Fruit fly (Drosophila melanogaster) whole organism, embryonic: ENCODE measurements around the gene fit.

Experiments
- Aef1 ChIP-seq: fragments of 200-800 bp; sonication (Bioruptor generic); IDR thresholded peaks from 3 replicates; pipeline ENCODE4 v1.3.6; 2022; ENCODE audit warnings: missing biosample characterization, missing genetic modification characterization
- Antp ChIP-seq: fragments of 200-800 bp; sonication (Bioruptor generic); optimal IDR thresholded peaks from 3 replicates; lab custom pipeline; 2016; ENCODE audit warnings: missing biosample characterization, missing genetic modification characterization
- Atf6 ChIP-seq: fragments of 200-800 bp; sonication (Bioruptor generic); IDR thresholded peaks from 2 replicates; pipeline ENCODE4 v1.3.6; 2022; ENCODE audit warnings: missing biosample characterization, missing genetic modification characterization
- Bgb ChIP-seq: fragments of 200-800 bp; sonication (Bioruptor generic); IDR thresholded peaks from 2 replicates; pipeline ENCODE4 v1.3.6; 2022; ENCODE audit warnings: missing biosample characterization, missing genetic modification characterization; ENCODE audit not compliant: partially characterized antibody
- CG10147 ChIP-seq: fragments of 200-800 bp; sonication (Bioruptor generic); optimal IDR thresholded peaks from 2 replicates; lab custom pipeline; 2019; ENCODE audit warnings: missing biosample characterization, mild to moderate bottlenecking, missing genetic modification characterization, moderate library complexity
- CG10209 ChIP-seq: fragments of 200-800 bp; sonication (Bioruptor generic); optimal IDR thresholded peaks from 3 replicates; lab custom pipeline; 2017; ENCODE audit warnings: missing biosample characterization, mild to moderate bottlenecking, missing genetic modification characterization, missing genetic modification reagents
- CG10654 ChIP-seq: fragments of 200-800 bp; sonication (Bioruptor generic); optimal IDR thresholded peaks from 2 replicates; lab custom pipeline; 2016; ENCODE audit warnings: missing biosample characterization, missing genetic modification characterization
- CG11247 ChIP-seq: fragments of 200-800 bp; sonication (Bioruptor generic); IDR thresholded peaks from 2 replicates; pipeline ENCODE4 v1.3.6; 2022; ENCODE audit warnings: missing biosample characterization, missing genetic modification characterization
- CG12942 ChIP-seq: fragments of 200-800 bp; sonication (Bioruptor generic); optimal IDR thresholded peaks from 3 replicates; lab custom pipeline; 2016; ENCODE audit warnings: missing biosample characterization, missing genetic modification characterization
- CG13775 ChIP-seq: fragments of 200-800 bp; sonication (Bioruptor generic); optimal IDR thresholded peaks from 3 replicates; lab custom pipeline; 2017; ENCODE audit warnings: missing biosample characterization, mild to moderate bottlenecking, missing genetic modification characterization
- CG14667 ChIP-seq: fragments of 200-800 bp; sonication (Bioruptor generic); IDR thresholded peaks from 2 replicates; pipeline ENCODE4 v1.3.6; 2022; ENCODE audit warnings: missing biosample characterization, missing genetic modification characterization
- CG1602 ChIP-seq: fragments of 200-800 bp; sonication (Bioruptor generic); optimal IDR thresholded peaks from 3 replicates; lab custom pipeline; 2016; ENCODE audit warnings: missing biosample characterization, missing genetic modification characterization
- CG16813 ChIP-seq: fragments of 200-800 bp; sonication (Bioruptor generic); IDR thresholded peaks from 3 replicates; pipeline ENCODE4 v1.3.6; 2022; ENCODE audit warnings: missing biosample characterization, missing genetic modification characterization; ENCODE audit not compliant: partially characterized antibody
- CG17568 ChIP-seq: fragments of 200-800 bp; sonication (Bioruptor generic); optimal IDR thresholded peaks from 2 replicates; lab custom pipeline; 2018; ENCODE audit warnings: missing biosample characterization, mild to moderate bottlenecking, missing genetic modification characterization, moderate library complexity
- CG18476 ChIP-seq: fragments of 200-800 bp; sonication (Bioruptor generic); optimal IDR thresholded peaks from 2 replicates; lab custom pipeline; 2016; ENCODE audit warnings: missing biosample characterization, mild to moderate bottlenecking, missing genetic modification characterization
- CG4282 ChIP-seq: fragments of 200-800 bp; sonication (Bioruptor generic); optimal IDR thresholded peaks from 2 replicates; lab custom pipeline; 2016; ENCODE audit warnings: missing biosample characterization, missing genetic modification characterization
- CG5953 ChIP-seq: fragments of 200-800 bp; sonication (Bioruptor generic); IDR thresholded peaks from 2 replicates; pipeline ENCODE4 v1.3.6; 2022; ENCODE audit warnings: missing biosample characterization, missing genetic modification characterization
- CG7556 ChIP-seq: fragments of 200-800 bp; sonication (Bioruptor generic); optimal IDR thresholded peaks from 2 replicates; lab custom pipeline; 2017; ENCODE audit warnings: missing biosample characterization, mild to moderate bottlenecking, missing genetic modification characterization
- CG7928 ChIP-seq: fragments of 200-800 bp; sonication (Bioruptor generic); optimal IDR thresholded peaks from 2 replicates; lab custom pipeline; 2017; ENCODE audit warnings: missing biosample characterization, mild to moderate bottlenecking, missing genetic modification characterization
- CG7987 ChIP-seq: fragments of 200-800 bp; sonication (Bioruptor generic); optimal IDR thresholded peaks from 2 replicates; lab custom pipeline; 2018; ENCODE audit warnings: missing biosample characterization, mild to moderate bottlenecking, missing genetic modification characterization, moderate library complexity
- Eip74EF ChIP-seq, 2 experiments: fragments of 200-800 bp in 1 of 2; fragments of >200 bp in 1 of 2; sonication (Bioruptor generic) in 1 of 2; optimal IDR thresholded peaks; 2 replicates each; lab custom pipeline; 2017 to 2019; ENCODE audit warnings: missing biosample characterization in 2 of 2, missing genetic modification characterization in 2 of 2, mild to moderate bottlenecking in 1 of 2, moderate library complexity in 1 of 2
- Ets65A ChIP-seq: fragments of 200-800 bp; sonication (Bioruptor generic); peaks from one replicate; lab custom pipeline; 2016; ENCODE audit warnings: missing biosample characterization, missing genetic modification characterization
- Gug ChIP-seq: fragments of 200-800 bp; sonication (Bioruptor generic); IDR thresholded peaks from 4 replicates; pipeline ENCODE4 v1.3.6; 2022; ENCODE audit warnings: missing biosample characterization, missing genetic modification characterization
- H2.0 ChIP-seq: fragments of 200-800 bp; sonication (Bioruptor generic); IDR thresholded peaks from 2 replicates; pipeline ENCODE4 v1.3.6; 2022; ENCODE audit warnings: missing biosample characterization, missing genetic modification characterization
- HLH54F ChIP-seq: fragments of 200-800 bp; sonication (Bioruptor generic); optimal IDR thresholded peaks from 3 replicates; lab custom pipeline; 2016; ENCODE audit warnings: missing biosample characterization, missing genetic modification characterization
- Hr39 ChIP-seq: fragments of >200 bp; optimal IDR thresholded peaks from 2 replicates; lab custom pipeline; 2017
- Hr78 ChIP-seq, 2 experiments: fragments of 200-800 bp in 1 of 2; fragments of >200 bp in 1 of 2; sonication (Bioruptor generic) in 1 of 2; optimal IDR thresholded peaks; 2 replicates each; lab custom pipeline; 2017 to 2019; ENCODE audit warnings: missing biosample characterization in 2 of 2, missing genetic modification characterization in 2 of 2, mild to moderate bottlenecking in 1 of 2, moderate library complexity in 1 of 2
- Hsf ChIP-seq: fragments of 200-800 bp; sonication (Bioruptor generic); optimal IDR thresholded peaks from 3 replicates; lab custom pipeline; 2016; ENCODE audit warnings: missing biosample characterization, missing genetic modification characterization
- Myb ChIP-seq: fragments of 200-800 bp; sonication (Bioruptor generic); optimal IDR thresholded peaks from 2 replicates; lab custom pipeline; 2016; ENCODE audit warnings: missing biosample characterization, missing genetic modification characterization
- Nf-YC ChIP-seq: fragments of 200-800 bp; optimal IDR thresholded peaks from 3 replicates; lab custom pipeline; 2019; ENCODE audit warnings: missing biosample characterization, mild to moderate bottlenecking, missing genetic modification characterization, moderate library complexity
- PHDP ChIP-seq: fragments of 200-800 bp; sonication (Bioruptor generic); optimal IDR thresholded peaks from 3 replicates; lab custom pipeline; 2018; ENCODE audit warnings: missing biosample characterization, mild to moderate bottlenecking, missing genetic modification characterization, moderate library complexity
- br ChIP-seq: fragments of >200 bp; optimal IDR thresholded peaks from 2 replicates; lab custom pipeline; 2017
- ci ChIP-seq: fragments of 200-800 bp; sonication (Bioruptor generic); IDR thresholded peaks from 3 replicates; pipeline ENCODE4 v1.3.6; 2022; ENCODE audit warnings: missing biosample characterization, missing genetic modification characterization
- dan ChIP-seq: fragments of 200-800 bp; sonication (Bioruptor generic); IDR thresholded peaks from 2 replicates; pipeline ENCODE4 v1.3.6; 2022; ENCODE audit warnings: missing biosample characterization, missing genetic modification characterization
- dati ChIP-seq: fragments of 200-800 bp; sonication (Bioruptor generic); IDR thresholded peaks from 2 replicates; pipeline ENCODE4 v1.3.6; 2022; ENCODE audit warnings: missing biosample characterization, missing genetic modification characterization
- dpn ChIP-seq, 2 experiments: fragments of 200-800 bp; sonication (Bioruptor generic); optimal IDR thresholded peaks; 3 replicates each; lab custom pipeline; 2016; ENCODE audit warnings: missing biosample characterization in 2 of 2, missing genetic modification characterization in 2 of 2
- klu ChIP-seq: fragments of 200-800 bp; sonication (Bioruptor generic); IDR thresholded peaks from 2 replicates; pipeline ENCODE4 v1.3.6; 2022; ENCODE audit warnings: missing biosample characterization, missing genetic modification characterization
- lab ChIP-seq: fragments of 200-800 bp; sonication (Bioruptor generic); optimal IDR thresholded peaks from 3 replicates; lab custom pipeline; 2017; ENCODE audit warnings: missing biosample characterization, missing genetic modification characterization, mild to moderate bottlenecking, moderate library complexity, missing genetic modification reagents
- lbe ChIP-seq: fragments of 200-800 bp; sonication (Bioruptor generic); optimal IDR thresholded peaks from 2 replicates; lab custom pipeline; 2016; ENCODE audit warnings: missing biosample characterization, mild to moderate bottlenecking, missing genetic modification characterization
- lilli ChIP-seq: fragments of 200-800 bp; sonication (Bioruptor generic); optimal IDR thresholded peaks from 3 replicates; lab custom pipeline; 2016; ENCODE audit warnings: missing biosample characterization, missing genetic modification characterization
- lmd ChIP-seq: fragments of 200-800 bp; sonication (Bioruptor generic); IDR thresholded peaks from 2 replicates; pipeline ENCODE4 v1.3.6; 2022; ENCODE audit warnings: missing biosample characterization, missing genetic modification characterization
- lola ChIP-seq, 3 experiments: fragments of >200 bp in 2 of 3; fragments of 200-800 bp in 1 of 3; sonication (Bioruptor generic) in 1 of 3; optimal IDR thresholded peaks; 2 replicates each; lab custom pipeline; 2017 to 2019; ENCODE audit warnings: missing biosample characterization in 3 of 3, missing genetic modification characterization in 3 of 3, mild to moderate bottlenecking in 1 of 3, moderate library complexity in 1 of 3
- lov ChIP-seq, 2 experiments: fragments of 200-800 bp in 1 of 2; fragments of >200 bp in 1 of 2; sonication (Bioruptor generic) in 1 of 2; IDR thresholded peaks in 1 of 2; optimal IDR thresholded peaks in 1 of 2; 2 replicates in 1 of 2; 3 replicates in 1 of 2; pipeline versions ENCODE4 v1.3.6 to Lab custom; 2017 to 2022; ENCODE audit warnings: missing biosample characterization in 1 of 2, missing genetic modification characterization in 1 of 2
- luna ChIP-seq: fragments of 200-800 bp; sonication (Bioruptor generic); optimal IDR thresholded peaks from 2 replicates; lab custom pipeline; 2016; ENCODE audit warnings: missing biosample characterization, missing genetic modification characterization
- p53 ChIP-seq: fragments of 200-800 bp; sonication (Bioruptor generic); optimal IDR thresholded peaks from 2 replicates; lab custom pipeline; 2016; ENCODE audit warnings: missing biosample characterization, missing genetic modification characterization
- peb ChIP-seq: fragments of 200-800 bp; sonication (Bioruptor generic); IDR thresholded peaks from 2 replicates; pipeline ENCODE4 v1.3.6; 2022; ENCODE audit warnings: missing biosample characterization, missing genetic modification characterization
- pum ChIP-seq: fragments of 200-800 bp; sonication (Bioruptor generic); optimal IDR thresholded peaks from 2 replicates; lab custom pipeline; 2016; ENCODE audit warnings: missing biosample characterization, missing genetic modification characterization
- ranshi ChIP-seq: fragments of 200-800 bp; sonication (Bioruptor generic); IDR thresholded peaks from 2 replicates; pipeline ENCODE4 v1.3.6; 2022; ENCODE audit warnings: missing biosample characterization, missing genetic modification characterization
- sisA ChIP-seq: fragments of 200-800 bp; sonication (Bioruptor generic); IDR thresholded peaks from 2 replicates; pipeline ENCODE4 v1.3.6; 2022; ENCODE audit warnings: missing biosample characterization, missing genetic modification characterization
- tgo ChIP-seq: fragments of 200-800 bp; sonication (Bioruptor generic); IDR thresholded peaks from 3 replicates; pipeline ENCODE4 v1.3.6; 2022; ENCODE audit warnings: missing biosample characterization, missing genetic modification characterization
- twi ChIP-seq: fragments of 200-800 bp; optimal IDR thresholded peaks from 2 replicates; lab custom pipeline; 2019; ENCODE audit warnings: missing biosample characterization, mild to moderate bottlenecking, missing genetic modification characterization, moderate library complexity
- vnd ChIP-seq: fragments of 200-800 bp; sonication (Bioruptor generic); IDR thresholded peaks from 3 replicates; pipeline ENCODE4 v1.3.6; 2022; ENCODE audit warnings: missing biosample characterization, missing genetic modification characterization; ENCODE audit not compliant: partially characterized antibody

The fit gene

dm6 chr3R:21864992-21865391 is 19.3 kb downstream of the fit start, which contains the start of gene lsn (continued):
- TF ChIP-seq tgo (GFP tag; lab: Robert Waterston, UW) (no peak), CG10209 (GFP tag; lab: Kevin White, UChicago) (peak; percentile 25), lbe (GFP tag; lab: Kevin White, UChicago) (peak; percentile 6), Ets65A (GFP tag; lab: Kevin White, UChicago) (no peak), Eip74EF (GFP tag; optimal IDR thresholded peaks at IDR 0.05; lab: Kevin White, UChicago) (no peak), sisA (no peak), ci (GFP tag; lab: Robert Waterston, UW) (peak; percentile 53; the same call in 2 of the 3 replicates), lilli (GFP tag; lab: Kevin White, UChicago) (no peak), Atf6 (GFP tag; lab: Robert Waterston, UW) (0 out of 2 replicates have a peak, but pooled peaks have one; percentile 30), CG12942 (GFP tag; lab: Kevin White, UChicago) (no peak), CG7928 (GFP tag; lab: Kevin White, UChicago) (no peak), ranshi (GFP tag; lab: Robert Waterston, UW) (no peak), klu (GFP tag; lab: Robert Waterston, UW) (no peak), br (no peak), CG14667 (GFP tag; lab: Robert Waterston, UW) (no peak), PHDP (tag; lab: Kevin White, UChicago) (peak; percentile 71), Antp (GFP tag; lab: Kevin White, UChicago) (no peak), H2.0 (no peak), lmd (GFP tag; lab: Robert Waterston, UW) (no peak), Nf-YC (tag; lab: Kevin White, UChicago) (no peak), CG7556 (GFP tag; lab: Kevin White, UChicago) (peak; percentile 17), dpn (GFP tag; optimal IDR thresholded peaks at IDR 0.05; lab: Kevin White, UChicago) (no peak), CG18476 (no peak), CG11247 (no peak), dan (GFP tag; lab: Robert Waterston, UW) (no peak), HLH54F (GFP tag; lab: Kevin White, UChicago) (no peak), CG7987 (GFP tag; lab: Kevin White, UChicago) (no peak), peb (no peak), Bgb (GFP tag; lab: Robert Waterston, UW) (no peak), lov (optimal IDR thresholded peaks at IDR 0.05; lab: Kevin White, UChicago) (no peak), lov (GFP tag; IDR thresholded peaks at IDR 0.05; lab: Robert Waterston, UW) (no peak), Hsf (GFP tag; lab: Kevin White, UChicago) (no peak), vnd (GFP tag; lab: Robert Waterston, UW) (no peak), Hr78 (GFP tag; optimal IDR thresholded peaks at IDR 0.05; lab: Kevin White, UChicago) (no peak), Hr39 (lab: Kevin White, UChicago) (no peak), lola (GFP tag; optimal IDR thresholded peaks at IDR 0.05; lab: Kevin White, UChicago) (peak in 1 of 3 experiments; percentile 31), CG17568 (GFP tag; lab: Kevin White, UChicago) (peak; percentile 73), CG1602 (GFP tag; lab: Kevin White, UChicago) (no peak), Gug (no peak), p53 (GFP tag; lab: Kevin White, UChicago) (no peak), CG10654 (no peak), CG13775 (GFP tag; lab: Kevin White, UChicago) (no peak), CG4282 (GFP tag; lab: Kevin White, UChicago) (no peak), lab (GFP tag; lab: Kevin White, UChicago) (peak; percentile 42), luna (no peak), dati (no peak), pum (GFP tag; lab: Kevin White, UChicago) (no peak), Myb (no peak), CG16813 (GFP tag; lab: Robert Waterston, UW) (no peak), twi (tag; lab: Kevin White, UChicago) (peak; percentile 15), Aef1 (GFP tag; lab: Robert Waterston, UW) (no peak), CG5953 (GFP tag; lab: Robert Waterston, UW) (no peak), CG10147 (peak; percentile 14)
